Worm (Caenorhabditis elegans): ENCODE results near the gene btb-18.
"Not testable (repeated sequence)": the region's sequence is repeated elsewhere in the genome, so short reads cannot be mapped to it uniquely, and the experiment has no call there.

DNA sequence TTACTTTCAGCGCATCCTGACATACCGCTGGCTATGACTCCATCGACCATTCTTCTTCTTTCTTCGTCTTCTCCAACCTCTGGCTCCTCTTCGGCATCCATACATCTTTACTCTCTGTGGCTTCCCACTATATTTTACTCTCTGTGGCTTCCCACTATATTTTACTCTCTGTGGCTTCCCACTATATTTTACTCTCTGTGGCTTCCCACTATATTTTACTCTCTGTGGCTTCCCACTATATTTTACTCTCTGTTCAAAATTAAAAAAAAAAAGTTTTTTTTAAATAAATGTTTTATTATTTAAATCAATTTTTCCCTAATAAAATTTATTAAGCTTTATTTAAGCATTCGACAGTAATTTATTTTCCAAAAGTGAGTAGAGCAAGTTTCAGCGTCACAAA lies 7.5 kb upstream of the btb-18 start, which contains the start of gene F39E9.14:
- not testable (repeated sequence) for TF ChIP-seq him-1, W03F9.2 (tag; optimal IDR thresholded peaks at IDR 0.05)
